Worm (Caenorhabditis elegans) whole organism, L3 larva: ENCODE results near the gene fbxa-196.

ENCODE experiments used
- ZK546.5 ChIP-seq: sonication (generic microtip); optimal IDR thresholded peaks from 2 replicates; lab custom pipeline; 2017; ENCODE audit warnings: missing biosample characterization, missing genetic modification characterization
- aly-2 ChIP-seq: fragments of 150-350 bp; optimal IDR thresholded peaks from 2 replicates; lab custom pipeline; 2014; ENCODE audit warnings: missing biosample characterization, missing genetic modification characterization
- ama-1 ChIP-seq: fragments of 150-350 bp; optimal IDR thresholded peaks from 2 replicates; lab custom pipeline; 2018
- ceh-28 ChIP-seq: fragments of 150-350 bp; optimal IDR thresholded peaks from 2 replicates; lab custom pipeline; 2014; ENCODE audit warnings: missing biosample characterization, missing genetic modification reagents, missing genetic modification characterization
- elt-1 ChIP-seq: fragments of 150-350 bp; optimal IDR thresholded peaks from 2 replicates; lab custom pipeline; 2014; ENCODE audit warnings: missing biosample characterization, missing genetic modification characterization
- nfya-1 ChIP-seq: sonication (generic microtip); optimal IDR thresholded peaks from 2 replicates; lab custom pipeline; 2017; ENCODE audit warnings: missing genetic modification characterization, mild to moderate bottlenecking, missing compliant biosample characterization, antibody characterized with exemption, moderate library complexity; ENCODE audit not compliant: insufficient read depth
- nhr-23 ChIP-seq: fragments of 150-350 bp; optimal IDR thresholded peaks from 2 replicates; lab custom pipeline; 2014; ENCODE audit warnings: missing biosample characterization, missing genetic modification reagents, missing genetic modification characterization
- nhr-25 ChIP-seq: sonication (generic microtip); optimal IDR thresholded peaks from 2 replicates; lab custom pipeline; 2017; ENCODE audit warnings: missing biosample characterization, missing genetic modification characterization
- nhr-43 ChIP-seq: sonication (generic microtip); optimal IDR thresholded peaks from 2 replicates; lab custom pipeline; 2016; ENCODE audit warnings: mild to moderate bottlenecking, missing genetic modification characterization, missing compliant biosample characterization; ENCODE audit not compliant: poor library complexity, severe bottlenecking
- nhr-67 ChIP-seq: fragments of 150-350 bp; optimal IDR thresholded peaks from 2 replicates; lab custom pipeline; 2014; ENCODE audit warnings: missing biosample characterization, missing genetic modification characterization
- pha-4 ChIP-seq: fragments of 150-350 bp; optimal IDR thresholded peaks from 2 replicates; lab custom pipeline; 2014; ENCODE audit warnings: missing biosample characterization, missing genetic modification reagents, missing genetic modification characterization
- skn-1 ChIP-seq: fragments of 150-350 bp; optimal IDR thresholded peaks from 2 replicates; lab custom pipeline; 2014; ENCODE audit warnings: missing biosample characterization, missing genetic modification characterization
- zag-1 ChIP-seq: fragments of 150-350 bp; optimal IDR thresholded peaks from 2 replicates; lab custom pipeline; 2014; ENCODE audit warnings: missing biosample characterization, missing genetic modification characterization
- ztf-11 ChIP-seq: fragments of 150-350 bp; optimal IDR thresholded peaks from 2 replicates; lab custom pipeline; 2014; ENCODE audit warnings: missing biosample characterization, missing genetic modification characterization

- TF ChIP-seq zag-1 (tag; lab: Kevin White, UChicago) = no peak
- no peak for TF ChIP-seq nhr-25 (tag; lab: Kevin White, UChicago)
- no peak for TF ChIP-seq aly-2 (tag; lab: Kevin White, UChicago)
- TF ChIP-seq nhr-43 (tag; lab: Kevin White, UChicago) = no peak
- no peak for TF ChIP-seq nhr-67 (tag; lab: Kevin White, UChicago)
- TF ChIP-seq skn-1 (tag; lab: Kevin White, UChicago) = no peak
- no peak for TF ChIP-seq nhr-23 (tag; lab: Kevin White, UChicago)
- TF ChIP-seq ztf-11 (tag; lab: Kevin White, UChicago) = no peak
- TF ChIP-seq ama-1 (lab: Kevin White, UChicago) = no peak
- TF ChIP-seq ZK546.5 (tag; lab: Kevin White, UChicago) = no peak
- TF ChIP-seq ceh-28 (tag; lab: Kevin White, UChicago) = no peak
- TF ChIP-seq nfya-1 (tag; lab: Kevin White, UChicago) = no peak
- TF ChIP-seq elt-1 (tag; lab: Kevin White, UChicago) = no peak
- TF ChIP-seq pha-4 (tag; lab: Kevin White, UChicago) = peak; percentile 14
These were observed 14.2 kb downstream of the fbxa-196 start for ce11 chrV:6462606-6463005.
